Worm (Caenorhabditis elegans) whole organism, mixed stage, embryonic: ENCODE data around the gene F58A6.5.

Experiments
- M03D4.4 ChIP-seq: sonication (generic microtip); optimal IDR thresholded peaks from 2 replicates; lab custom pipeline; 2017; ENCODE audit warnings: mild to moderate bottlenecking, missing genetic modification characterization, missing compliant biosample characterization
- bed-3 ChIP-seq: fragments of 200-800 bp; sonication (Bioruptor generic); optimal IDR thresholded peaks from 3 replicates; lab custom pipeline; 2018; ENCODE audit warnings: mild to moderate bottlenecking, missing genetic modification characterization, moderate library complexity, missing compliant biosample characterization
- blmp-1 ChIP-seq: fragments of 150-350 bp; optimal IDR thresholded peaks from 2 replicates; lab custom pipeline; 2014; ENCODE audit warnings: missing biosample characterization, missing genetic modification characterization
- ceh-39 ChIP-seq: fragments of 150-350 bp; optimal IDR thresholded peaks from 2 replicates; lab custom pipeline; 2014; ENCODE audit warnings: missing biosample characterization, missing genetic modification characterization
- ceh-43 ChIP-seq: fragments of 200-800 bp; sonication (Bioruptor generic); optimal IDR thresholded peaks from 2 replicates; lab custom pipeline; 2018; ENCODE audit warnings: mild to moderate bottlenecking, missing genetic modification characterization, moderate library complexity, missing compliant biosample characterization
- ceh-83 ChIP-seq: fragments of 200-800 bp; sonication (Bioruptor generic); optimal IDR thresholded peaks from 2 replicates; lab custom pipeline; 2018; ENCODE audit warnings: mild to moderate bottlenecking, missing genetic modification characterization, missing compliant biosample characterization
- ces-1 ChIP-seq: fragments of 150-350 bp; optimal IDR thresholded peaks from 2 replicates; lab custom pipeline; 2014; ENCODE audit warnings: missing biosample characterization, missing genetic modification reagents, missing genetic modification characterization
- cnd-1 ChIP-seq: fragments of 200-800 bp; sonication (Bioruptor generic); optimal IDR thresholded peaks from 2 replicates; lab custom pipeline; 2018; ENCODE audit warnings: mild to moderate bottlenecking, missing genetic modification characterization, missing compliant biosample characterization
- drap-1 ChIP-seq: fragments of 200-800 bp; sonication (Bioruptor generic); optimal IDR thresholded peaks from 3 replicates; lab custom pipeline; 2018; ENCODE audit warnings: mild to moderate bottlenecking, missing genetic modification characterization, missing compliant biosample characterization
- elt-1 ChIP-seq: sonication (generic microtip); optimal IDR thresholded peaks from 2 replicates; lab custom pipeline; 2017; ENCODE audit warnings: missing genetic modification characterization, mild to moderate bottlenecking, missing compliant biosample characterization, antibody characterized with exemption, moderate library complexity, borderline replicate concordance; ENCODE audit not compliant: insufficient read depth
- elt-3 ChIP-seq: fragments of 150-350 bp; optimal IDR thresholded peaks from 2 replicates; lab custom pipeline; 2014; ENCODE audit warnings: missing biosample characterization, missing genetic modification characterization
- flh-1 ChIP-seq: fragments of 200-800 bp; sonication (Bioruptor generic); optimal IDR thresholded peaks from 2 replicates; lab custom pipeline; 2018; ENCODE audit warnings: mild to moderate bottlenecking, missing genetic modification characterization, moderate library complexity, missing compliant biosample characterization
- ham-2 ChIP-seq: fragments of 200-800 bp; sonication (Bioruptor generic); optimal IDR thresholded peaks from 2 replicates; lab custom pipeline; 2018; ENCODE audit warnings: mild to moderate bottlenecking, missing genetic modification characterization, missing compliant biosample characterization
- hlh-1 ChIP-seq: fragments of 150-350 bp; optimal IDR thresholded peaks from 2 replicates; lab custom pipeline; 2014; ENCODE audit warnings: missing biosample characterization, missing genetic modification reagents, missing genetic modification characterization
- lin-13 ChIP-seq: fragments of 150-350 bp; optimal IDR thresholded peaks from 2 replicates; lab custom pipeline; 2014; ENCODE audit warnings: missing biosample characterization, missing genetic modification characterization
- lin-32 ChIP-seq: fragments of 200-800 bp; sonication (Bioruptor generic); optimal IDR thresholded peaks from 2 replicates; lab custom pipeline; 2018; ENCODE audit warnings: mild to moderate bottlenecking, missing genetic modification characterization, missing compliant biosample characterization
- lsy-2 ChIP-seq: fragments of 150-350 bp; optimal IDR thresholded peaks from 2 replicates; lab custom pipeline; 2014; ENCODE audit warnings: missing biosample characterization, missing genetic modification characterization
- mab-5 ChIP-seq: fragments of 150-350 bp; optimal IDR thresholded peaks from 2 replicates; lab custom pipeline; 2014; ENCODE audit warnings: missing biosample characterization, missing genetic modification characterization
- mep-1 ChIP-seq: fragments of 150-350 bp; optimal IDR thresholded peaks from 2 replicates; lab custom pipeline; 2017; ENCODE audit warnings: missing biosample characterization, missing genetic modification reagents, missing genetic modification characterization, inconsistent platforms
- mls-2 ChIP-seq: sonication (generic microtip); optimal IDR thresholded peaks from 2 replicates; lab custom pipeline; 2016; ENCODE audit warnings: mild to moderate bottlenecking, missing genetic modification characterization, moderate library complexity, missing compliant biosample characterization
- nhr-12 ChIP-seq: fragments of 150-350 bp; optimal IDR thresholded peaks from 2 replicates; lab custom pipeline; 2014; ENCODE audit warnings: missing biosample characterization, missing genetic modification characterization
- nhr-2 ChIP-seq: fragments of 150-350 bp; optimal IDR thresholded peaks from 2 replicates; lab custom pipeline; 2014; ENCODE audit warnings: missing biosample characterization, missing genetic modification characterization
- nhr-237 ChIP-seq: fragments of 150-350 bp; optimal IDR thresholded peaks from 2 replicates; lab custom pipeline; 2014; ENCODE audit warnings: missing biosample characterization, missing genetic modification characterization
- nhr-28 ChIP-seq: fragments of 150-350 bp; optimal IDR thresholded peaks from 2 replicates; lab custom pipeline; 2014; ENCODE audit warnings: missing biosample characterization, missing genetic modification characterization
- nhr-76 ChIP-seq: sonication (generic microtip); optimal IDR thresholded peaks from 2 replicates; lab custom pipeline; 2017; ENCODE audit warnings: missing biosample characterization, missing genetic modification characterization
- pha-4 ChIP-seq: fragments of 150-350 bp; optimal IDR thresholded peaks from 2 replicates; lab custom pipeline; 2018; ENCODE audit warnings: missing biosample characterization, missing genetic modification reagents, missing genetic modification characterization
- sem-2 ChIP-seq: fragments of 200-800 bp; sonication (Bioruptor generic); optimal IDR thresholded peaks from 2 replicates; lab custom pipeline; 2018; ENCODE audit warnings: mild to moderate bottlenecking, missing genetic modification characterization, missing compliant biosample characterization
- snpc-4 ChIP-seq: fragments of 150-350 bp; optimal IDR thresholded peaks from 2 replicates; lab custom pipeline; 2014; ENCODE audit warnings: missing biosample characterization, missing genetic modification characterization
- sptf-1 ChIP-seq: sonication (generic microtip); optimal IDR thresholded peaks from 2 replicates; lab custom pipeline; 2017; ENCODE audit warnings: mild to moderate bottlenecking, missing genetic modification characterization, moderate library complexity, missing compliant biosample characterization
- tbx-8 ChIP-seq: fragments of 200-800 bp; sonication (Bioruptor generic); optimal IDR thresholded peaks from 2 replicates; lab custom pipeline; 2018; ENCODE audit warnings: mild to moderate bottlenecking, missing genetic modification characterization, moderate library complexity, missing compliant biosample characterization
- unc-120 ChIP-seq: sonication (generic microtip); optimal IDR thresholded peaks from 2 replicates; lab custom pipeline; 2017; ENCODE audit warnings: missing genetic modification characterization, missing compliant biosample characterization; ENCODE audit not compliant: poor library complexity, severe bottlenecking
- unc-39 ChIP-seq: fragments of 150-350 bp; optimal IDR thresholded peaks from 2 replicates; lab custom pipeline; 2014; ENCODE audit warnings: missing biosample characterization, missing genetic modification characterization
- unc-62 ChIP-seq: fragments of 150-350 bp; optimal IDR thresholded peaks from 2 replicates; lab custom pipeline; 2014; ENCODE audit warnings: missing biosample characterization, missing genetic modification reagents, missing genetic modification characterization
- ztf-11 ChIP-seq: fragments of 150-350 bp; optimal IDR thresholded peaks from 2 replicates; lab custom pipeline; 2014; ENCODE audit warnings: missing biosample characterization, missing genetic modification characterization

Gene F58A6.5

ce11 chrII:5182451-5182850, 34.2 kb upstream of the F58A6.5 start:
- TF ChIP-seq hlh-1 (peak; percentile 90), sptf-1 (no peak), unc-62 (GFP tag; lab: Kevin White, UChicago) (peak; percentile 52)
- TF ChIP-seq, all 35 proteins: peak for 2

ce11 chrII:5181497-5181896, 33.2 kb upstream of the F58A6.5 start:
- TF ChIP-seq ces-1 (peak; percentile 71), elt-1 (tag; lab: Kevin White, UChicago) (peak; percentile 76), sptf-1 (peak; percentile 48), nhr-2 (tag; lab: Kevin White, UChicago) (peak; percentile 75), unc-39 (no peak), drap-1 (GFP tag; lab: Kevin White, UChicago) (peak; percentile 71), nhr-12 (tag; lab: Kevin White, UChicago) (no peak), flh-1 (GFP tag; lab: Kevin White, UChicago) (no peak), bed-3 (GFP tag; lab: Kevin White, UChicago) (no peak), ztf-11 (tag; lab: Kevin White, UChicago) (peak; percentile 34), mls-2 (tag; lab: Kevin White, UChicago) (peak; percentile 57), tbx-8 (GFP tag; lab: Kevin White, UChicago) (no peak), mep-1 (tag; lab: Kevin White, UChicago) (peak; percentile 55), ham-2 (GFP tag; lab: Kevin White, UChicago) (peak; percentile 35), cnd-1 (tag; lab: Kevin White, UChicago) (peak; percentile 64), elt-3 (tag; lab: Kevin White, UChicago) (peak; percentile 58), lsy-2 (tag; lab: Kevin White, UChicago) (peak; percentile 17), lin-32 (GFP tag; lab: Kevin White, UChicago) (no peak), unc-120 (tag; lab: Kevin White, UChicago) (peak; percentile 80), unc-62 (GFP tag; lab: Kevin White, UChicago) (peak; percentile 75), blmp-1 (no peak), mab-5 (tag; lab: Kevin White, UChicago) (no peak), hlh-1 (peak; percentile 40), nhr-76 (tag; lab: Kevin White, UChicago) (no peak)
- TF ChIP-seq, all 35 proteins: peak for 15

DNA sequence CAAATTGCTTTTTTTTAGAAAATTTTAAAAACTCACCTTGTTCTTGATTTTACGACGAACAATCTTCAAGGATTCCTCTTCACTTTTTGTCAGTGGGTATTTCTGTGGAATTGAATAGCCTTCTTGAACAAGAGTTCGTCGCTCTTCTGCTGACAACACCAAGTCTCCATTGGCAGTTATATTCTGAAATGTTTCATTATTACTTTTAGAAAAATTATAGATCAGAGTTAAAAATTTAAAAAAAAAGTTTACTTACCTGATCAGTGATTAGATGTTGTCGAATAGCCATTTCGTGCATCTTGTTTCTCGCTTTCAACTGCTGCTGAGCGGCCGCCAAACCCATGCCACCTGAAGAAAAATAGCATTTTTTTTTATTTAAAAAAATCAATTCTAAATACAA, 32.0 kb upstream of the F58A6.5 start:
- no peak for TF ChIP-seq mep-1 (tag; lab: Kevin White, UChicago)
- no peak for TF ChIP-seq ceh-83 (GFP tag; lab: Kevin White, UChicago)
- no peak for TF ChIP-seq sptf-1
- TF ChIP-seq elt-3 (tag; lab: Kevin White, UChicago): no peak
- TF ChIP-seq nhr-76 (tag; lab: Kevin White, UChicago): no peak
- no peak for TF ChIP-seq lin-32 (GFP tag; lab: Kevin White, UChicago)
- no peak for TF ChIP-seq pha-4 (tag; lab: Kevin White, UChicago)
- no peak for TF ChIP-seq ceh-39 (tag; lab: Kevin White, UChicago)
- no peak for TF ChIP-seq nhr-2 (tag; lab: Kevin White, UChicago)
- no peak for TF ChIP-seq flh-1 (GFP tag; lab: Kevin White, UChicago)
- TF ChIP-seq unc-39: no peak
- no peak for TF ChIP-seq M03D4.4 (tag; lab: Kevin White, UChicago)
- TF ChIP-seq unc-120 (tag; lab: Kevin White, UChicago): no peak
- TF ChIP-seq nhr-237 (tag; lab: Kevin White, UChicago): no peak

ce11 chrII:5178609-5179008, 30.4 kb upstream of the F58A6.5 start:
- TF ChIP-seq nhr-12 (tag; lab: Kevin White, UChicago): no peak
- TF ChIP-seq tbx-8 (GFP tag; lab: Kevin White, UChicago): no peak
- TF ChIP-seq ceh-39 (tag; lab: Kevin White, UChicago): no peak
- no peak for TF ChIP-seq sem-2
- TF ChIP-seq ham-2 (GFP tag; lab: Kevin White, UChicago): no peak
- no peak for TF ChIP-seq mls-2 (tag; lab: Kevin White, UChicago)
- TF ChIP-seq mab-5 (tag; lab: Kevin White, UChicago): no peak
- TF ChIP-seq elt-3 (tag; lab: Kevin White, UChicago): no peak
- TF ChIP-seq lin-13: no peak
- TF ChIP-seq ztf-11 (tag; lab: Kevin White, UChicago): no peak
- no peak for TF ChIP-seq nhr-28 (tag; lab: Kevin White, UChicago)
- TF ChIP-seq ceh-43 (GFP tag; lab: Kevin White, UChicago): no peak
- no peak for TF ChIP-seq lsy-2 (tag; lab: Kevin White, UChicago)
- TF ChIP-seq pha-4 (tag; lab: Kevin White, UChicago): no peak
- no peak for TF ChIP-seq snpc-4 (tag; lab: Kevin White, UChicago)
- no peak for TF ChIP-seq ces-1
- TF ChIP-seq lin-32 (GFP tag; lab: Kevin White, UChicago): no peak
